Worm (Caenorhabditis elegans) whole organism, L1 larva: ENCODE results near the gene Y22D7AL.4.

Source experiments
- C16A3.4 ChIP-seq: fragments of 150-350 bp; optimal IDR thresholded peaks from 2 replicates; lab custom pipeline; 2014; ENCODE audit warnings: missing biosample characterization, missing genetic modification characterization
- aha-1 ChIP-seq: fragments of 150-350 bp; optimal IDR thresholded peaks from 2 replicates; lab custom pipeline; 2014; ENCODE audit warnings: missing biosample characterization, missing genetic modification characterization
- aly-2 ChIP-seq: fragments of 150-350 bp; optimal IDR thresholded peaks from 2 replicates; lab custom pipeline; 2014; ENCODE audit warnings: missing biosample characterization, missing genetic modification characterization
- ama-1 ChIP-seq: fragments of 150-350 bp; optimal IDR thresholded peaks from 2 replicates; lab custom pipeline; 2014
- ceh-8 ChIP-seq: fragments of 200-800 bp; sonication (Bioruptor generic); optimal IDR thresholded peaks from 2 replicates; lab custom pipeline; 2018; ENCODE audit warnings: mild to moderate bottlenecking, missing genetic modification characterization, moderate library complexity, missing compliant biosample characterization
- ces-1 ChIP-seq: fragments of 150-350 bp; optimal IDR thresholded peaks from 2 replicates; lab custom pipeline; 2014; ENCODE audit warnings: missing biosample characterization, missing genetic modification reagents, missing genetic modification characterization
- dpl-1 ChIP-seq, 3 experiments: fragments of 150-350 bp in 2 of 3; sonication (generic microtip) in 1 of 3; optimal IDR thresholded peaks; 2 replicates each; lab custom pipeline; 2014 to 2017; ENCODE audit warnings: missing biosample characterization in 3 of 3, missing genetic modification characterization in 3 of 3, missing genetic modification reagents in 3 of 3
- dsc-1 ChIP-seq: sonication (generic microtip); optimal IDR thresholded peaks from 2 replicates; lab custom pipeline; 2016; ENCODE audit warnings: mild to moderate bottlenecking, missing genetic modification characterization, missing compliant biosample characterization
- efl-1 ChIP-seq, 4 experiments: fragments of 150-350 bp; optimal IDR thresholded peaks in 3 of 4; peaks in 1 of 4; 1 replicate in 1 of 4; 2 replicates in 3 of 4; lab custom pipeline; 2014; ENCODE audit warnings: missing biosample characterization in 2 of 4, missing genetic modification characterization in 2 of 4, missing genetic modification reagents in 2 of 4
- egl-27 ChIP-seq, 2 experiments: fragments of 150-350 bp in 1 of 2; sonication (generic microtip); optimal IDR thresholded peaks; 3 replicates each; lab custom pipeline; 2017 to 2018; ENCODE audit warnings: missing biosample characterization in 2 of 2, missing genetic modification characterization in 2 of 2, missing genetic modification reagents in 2 of 2
- hlh-17 ChIP-seq: fragments of 200-800 bp; sonication (Bioruptor generic); optimal IDR thresholded peaks from 2 replicates; lab custom pipeline; 2018; ENCODE audit warnings: missing genetic modification characterization, mild to moderate bottlenecking, missing compliant biosample characterization, moderate library complexity, borderline replicate concordance
- hpl-2 ChIP-seq: fragments of 150-350 bp; optimal IDR thresholded peaks from 2 replicates; lab custom pipeline; 2014; ENCODE audit warnings: missing biosample characterization, missing genetic modification reagents, missing genetic modification characterization
- irx-1 ChIP-seq: sonication (generic microtip); optimal IDR thresholded peaks from 2 replicates; lab custom pipeline; 2016; ENCODE audit warnings: missing genetic modification characterization, missing compliant biosample characterization
- lin-13 ChIP-seq: fragments of 150-350 bp; optimal IDR thresholded peaks from 2 replicates; lab custom pipeline; 2014; ENCODE audit warnings: missing biosample characterization, missing genetic modification reagents, missing genetic modification characterization
- lin-15B ChIP-seq: fragments of 150-350 bp; sonication (generic microtip); optimal IDR thresholded peaks from 3 replicates; lab custom pipeline; 2014; ENCODE audit warnings: missing biosample characterization, missing genetic modification characterization
- mab-9 ChIP-seq: fragments of 200-800 bp; sonication (Bioruptor generic); IDR thresholded peaks from 2 replicates; pipeline ENCODE4 v1.3.6; 2022; ENCODE audit warnings: missing genetic modification reagents, missing genetic modification characterization, missing compliant biosample characterization
- mdl-1 ChIP-seq, 2 experiments: fragments of 150-350 bp; optimal IDR thresholded peaks; 2 replicates each; lab custom pipeline; 2014 to 2017; ENCODE audit warnings: missing biosample characterization in 2 of 2, missing genetic modification characterization in 2 of 2, inconsistent platforms in 1 of 2
- mef-2 ChIP-seq: fragments of 150-350 bp; optimal IDR thresholded peaks from 2 replicates; lab custom pipeline; 2014; ENCODE audit warnings: missing biosample characterization, missing genetic modification characterization
- nhr-12 ChIP-seq: sonication (generic microtip); optimal IDR thresholded peaks from 2 replicates; lab custom pipeline; 2017; ENCODE audit warnings: missing biosample characterization, missing genetic modification characterization
- nhr-20 ChIP-seq: sonication (generic microtip); optimal IDR thresholded peaks from 2 replicates; lab custom pipeline; 2016; ENCODE audit warnings: mild to moderate bottlenecking, missing genetic modification characterization, missing compliant biosample characterization
- nhr-237 ChIP-seq: fragments of 150-350 bp; optimal IDR thresholded peaks from 2 replicates; lab custom pipeline; 2014; ENCODE audit warnings: missing biosample characterization, missing genetic modification characterization
- nhr-47 ChIP-seq: sonication (generic microtip); optimal IDR thresholded peaks from 2 replicates; lab custom pipeline; 2016; ENCODE audit warnings: mild to moderate bottlenecking, missing genetic modification characterization, moderate library complexity, missing compliant biosample characterization
- nhr-71 ChIP-seq: sonication (generic microtip); optimal IDR thresholded peaks from 2 replicates; lab custom pipeline; 2016; ENCODE audit warnings: mild to moderate bottlenecking, missing genetic modification characterization, moderate library complexity, missing compliant biosample characterization
- nhr-77 ChIP-seq: fragments of 150-350 bp; optimal IDR thresholded peaks from 2 replicates; lab custom pipeline; 2014; ENCODE audit warnings: missing biosample characterization, missing genetic modification characterization
- nhr-85 ChIP-seq: sonication (generic microtip); peaks from one replicate; lab custom pipeline; 2016; ENCODE audit warnings: missing genetic modification characterization, inconsistent platforms, missing compliant biosample characterization
- nhr-90 ChIP-seq: sonication (generic microtip); optimal IDR thresholded peaks from 2 replicates; lab custom pipeline; 2016; ENCODE audit warnings: mild to moderate bottlenecking, missing genetic modification characterization, missing compliant biosample characterization; ENCODE audit not compliant: poor library complexity
- pax-3 ChIP-seq: fragments of 200-800 bp; sonication (Bioruptor generic); optimal IDR thresholded peaks from 2 replicates; lab custom pipeline; 2018; ENCODE audit warnings: mild to moderate bottlenecking, missing genetic modification characterization, moderate library complexity, missing compliant biosample characterization
- pqm-1 ChIP-seq: sonication (generic microtip); optimal IDR thresholded peaks from 3 replicates; lab custom pipeline; 2017; ENCODE audit warnings: missing biosample characterization, missing genetic modification characterization
- skn-1 ChIP-seq: fragments of 150-350 bp; optimal IDR thresholded peaks from 2 replicates; lab custom pipeline; 2014; ENCODE audit warnings: missing biosample characterization, missing genetic modification characterization
- tbx-2 ChIP-seq: sonication (generic microtip); optimal IDR thresholded peaks from 2 replicates; lab custom pipeline; 2016; ENCODE audit warnings: missing genetic modification characterization, missing compliant biosample characterization
- tlp-1 ChIP-seq: fragments of 150-350 bp; optimal IDR thresholded peaks from 2 replicates; lab custom pipeline; 2014; ENCODE audit warnings: missing biosample characterization, missing genetic modification characterization
- unc-130 ChIP-seq: fragments of 150-350 bp; optimal IDR thresholded peaks from 2 replicates; lab custom pipeline; 2017; ENCODE audit warnings: missing biosample characterization, missing genetic modification characterization, inconsistent platforms
- unc-62 ChIP-seq: fragments of 150-350 bp; optimal IDR thresholded peaks from 2 replicates; lab custom pipeline; 2014; ENCODE audit warnings: missing biosample characterization, missing genetic modification reagents, missing genetic modification characterization
- unc-98 ChIP-seq: fragments of 200-800 bp; sonication (Bioruptor generic); IDR thresholded peaks from 2 replicates; pipeline ENCODE4 v1.3.6; 2022; ENCODE audit warnings: missing genetic modification characterization, missing compliant biosample characterization
- zag-1 ChIP-seq: fragments of 150-350 bp; optimal IDR thresholded peaks from 2 replicates; lab custom pipeline; 2014; ENCODE audit warnings: missing biosample characterization, missing genetic modification characterization

Y22D7AL.4 gene

ce11 chrIII:1626524-1626923, at the start of gene Y22D7AL.4:
Y22D7AL.4 (plus strand) TSS chrIII:1626632.
- TF ChIP-seq pax-3 (tag; lab: Kevin White, UChicago) = no peak
- TF ChIP-seq nhr-237 = no peak
- TF ChIP-seq skn-1 = no peak
- TF ChIP-seq mab-9 (GFP tag; lab: Robert Waterston, UW) = no peak
- no peak for TF ChIP-seq tbx-2 (tag; lab: Kevin White, UChicago)
- TF ChIP-seq nhr-12 (tag; lab: Kevin White, UChicago) = no peak
- no peak for TF ChIP-seq mef-2 (tag; lab: Kevin White, UChicago)
- no peak for TF ChIP-seq efl-1 (optimal IDR thresholded peaks at IDR 0.05; lab: Kevin White, UChicago)
- peak in 1 of 2 experiments; percentile 13 for TF ChIP-seq efl-1 (GFP tag; optimal IDR thresholded peaks at IDR 0.05 in 1 of 2; lab: Kevin White, UChicago)
- no peak for TF ChIP-seq zag-1 (tag; lab: Kevin White, UChicago)
- TF ChIP-seq hpl-2 (GFP tag; lab: Kevin White, UChicago) = no peak
- peak; percentile 52 for TF ChIP-seq nhr-85 (tag; lab: Kevin White, UChicago)

- TF ChIP-seq efl-1 (optimal IDR thresholded peaks at IDR 0.05; lab: Kevin White, UChicago) (no peak), efl-1 (GFP tag; optimal IDR thresholded peaks at IDR 0.05 in 1 of 2; lab: Kevin White, UChicago) (peak in 1 of 2 experiments; percentile 10), nhr-20 (no peak)
Measured at ce11 chrIII:1578566-1578965, 47.9 kb upstream of the Y22D7AL.4 start.

ce11 chrIII:1579001-1579400, 47.4 kb upstream of the Y22D7AL.4 start:
- TF ChIP-seq dsc-1 (tag; lab: Kevin White, UChicago) (no peak), nhr-77 (tag; lab: Kevin White, UChicago) (no peak), nhr-71 (tag; lab: Kevin White, UChicago) (no peak), ama-1 (lab: Kevin White, UChicago) (no peak), unc-130 (tag; lab: Kevin White, UChicago) (no peak), nhr-90 (tag; lab: Kevin White, UChicago) (no peak), egl-27 (tag; optimal IDR thresholded peaks at IDR 0.05; lab: Kevin White, UChicago) (no peak), ces-1 (GFP tag; lab: Kevin White, UChicago) (no peak), pqm-1 (no peak), lin-15B (tag; lab: Kevin White, UChicago) (no peak), unc-98 (GFP tag; lab: Robert Waterston, UW) (no peak), mdl-1 (tag; optimal IDR thresholded peaks at IDR 0.05; lab: Kevin White, UChicago) (no peak), hlh-17 (no peak), nhr-47 (tag; lab: Kevin White, UChicago) (no peak)

- TF ChIP-seq lin-13 (no peak), nhr-85 (tag; lab: Kevin White, UChicago) (no peak), irx-1 (tag; lab: Kevin White, UChicago) (no peak)
- TF ChIP-seq, all 84 proteins: peak for 0
Measured at ce11 chrIII:1580142-1580541, 46.3 kb upstream of the Y22D7AL.4 start.

- no peak for TF ChIP-seq aly-2 (tag; lab: Kevin White, UChicago)
- TF ChIP-seq mdl-1 (tag; optimal IDR thresholded peaks at IDR 0.05; lab: Kevin White, UChicago) = no peak
- TF ChIP-seq ceh-8 (GFP tag; lab: Kevin White, UChicago) = no peak
- TF ChIP-seq tlp-1 (tag; lab: Kevin White, UChicago) = no peak
- no peak for TF ChIP-seq lin-13
- no peak for TF ChIP-seq C16A3.4
- TF ChIP-seq dpl-1 (GFP tag; optimal IDR thresholded peaks at IDR 0.05; lab: Kevin White, UChicago) = no peak
- no peak for TF ChIP-seq unc-62 (GFP tag; lab: Kevin White, UChicago)
- no peak for TF ChIP-seq aha-1
- TF ChIP-seq, all 84 proteins: peak for 0
Measured at ce11 chrIII:1583529-1583928, 42.9 kb upstream of the Y22D7AL.4 start.
